Worm (Caenorhabditis elegans) whole organism, young adult: ENCODE results near the gene M04B2.7.

ENCODE experiments used
- B0035.1 ChIP-seq: sonication (generic microtip); optimal IDR thresholded peaks from 2 replicates; lab custom pipeline; 2016; ENCODE audit warnings: missing genetic modification characterization, mild to moderate bottlenecking, missing compliant biosample characterization, missing genotype, missing genetic modification reagents
- aptf-2 ChIP-seq: fragments of 200-800 bp; sonication (Bioruptor generic); conservative IDR thresholded peaks from 2 replicates; pipeline ENCODE4 v1.3.6; 2022; ENCODE audit warnings: missing genetic modification reagents, missing genetic modification characterization, missing compliant biosample characterization
- atf-7 ChIP-seq: sonication (generic microtip); optimal IDR thresholded peaks from 2 replicates; lab custom pipeline; 2017; ENCODE audit warnings: mild to moderate bottlenecking, missing genetic modification characterization, missing compliant biosample characterization
- dpl-1 ChIP-seq: fragments of 150-350 bp; optimal IDR thresholded peaks from 2 replicates; lab custom pipeline; 2014; ENCODE audit warnings: missing biosample characterization, missing genetic modification reagents, missing genetic modification characterization
- egrh-3 ChIP-seq: fragments of 200-800 bp; sonication (Bioruptor generic); IDR thresholded peaks from 2 replicates; pipeline ENCODE4 v1.3.6; 2022; ENCODE audit warnings: missing genetic modification reagents, missing genetic modification characterization, missing compliant biosample characterization
- gei-17 ChIP-seq: fragments of 200-800 bp; sonication (Bioruptor generic); optimal IDR thresholded peaks from 2 replicates; lab custom pipeline; 2018; ENCODE audit warnings: mild to moderate bottlenecking, missing genetic modification characterization, missing compliant biosample characterization
- madf-8 ChIP-seq: fragments of 200-800 bp; sonication (Bioruptor generic); conservative IDR thresholded peaks from 2 replicates; pipeline ENCODE4 v1.3.6; 2022; ENCODE audit warnings: missing genetic modification reagents, missing genetic modification characterization, missing compliant biosample characterization
- nhr-80 ChIP-seq: sonication (generic microtip); optimal IDR thresholded peaks from 2 replicates; lab custom pipeline; 2016; ENCODE audit warnings: missing genetic modification characterization, missing compliant biosample characterization
- rec-8 ChIP-seq, 2 experiments: sonication (generic microtip); optimal IDR thresholded peaks; 2 replicates each; lab custom pipeline; 2016; ENCODE audit warnings: mild to moderate bottlenecking in 2 of 2, missing genetic modification characterization in 2 of 2, missing genetic modification reagents in 2 of 2, missing genotype in 2 of 2, missing biosample characterization in 1 of 2, missing compliant biosample characterization in 1 of 2, moderate library complexity in 1 of 2
- snpc-4 ChIP-seq, 5 experiments: fragments of 150-350 bp in 1 of 5; sonication (generic microtip) in 4 of 5; optimal IDR thresholded peaks; 2 replicates each; lab custom pipeline; 2014 to 2018; ENCODE audit warnings: missing genetic modification characterization in 5 of 5, missing biosample characterization in 3 of 5, antibody characterized with exemption in 2 of 5, mild to moderate bottlenecking in 2 of 5, missing compliant biosample characterization in 2 of 5, missing genotype in 2 of 5, moderate library complexity in 2 of 5, missing genetic modification reagents in 1 of 5
- unc-62 ChIP-seq: fragments of 150-350 bp; optimal IDR thresholded peaks from 2 replicates; lab custom pipeline; 2014; ENCODE audit warnings: missing biosample characterization, missing genetic modification reagents, missing genetic modification characterization

- TF ChIP-seq B0035.1: no peak
- TF ChIP-seq unc-62 (GFP tag; lab: Kevin White, UChicago): no peak
- TF ChIP-seq nhr-80 (tag; lab: Kevin White, UChicago): no peak
- no peak for TF ChIP-seq aptf-2 (GFP tag; lab: Robert Waterston, UW)
- TF ChIP-seq atf-7 (tag; lab: Kevin White, UChicago): no peak
- TF ChIP-seq rec-8 (tag; optimal IDR thresholded peaks at IDR 0.05; lab: Kevin White, UChicago): no peak
- no peak for TF ChIP-seq egrh-3 (GFP tag; lab: Robert Waterston, UW)
- TF ChIP-seq snpc-4 (GFP tag; optimal IDR thresholded peaks at IDR 0.05; lab: Kevin White, UChicago): no peak
- no peak for TF ChIP-seq snpc-4 (tag; optimal IDR thresholded peaks at IDR 0.05; lab: Kevin White, UChicago)
- no peak for TF ChIP-seq gei-17 (GFP tag; lab: Kevin White, UChicago)
- no peak for TF ChIP-seq dpl-1 (GFP tag; lab: Kevin White, UChicago)
- TF ChIP-seq madf-8 (GFP tag; lab: Robert Waterston, UW): no peak
These were observed 14.5 kb upstream of the M04B2.7 start for ce11 chrIV:11563090-11563489.
